Worm (Caenorhabditis elegans) whole organism, young adult: ENCODE results near the gene D1086.9.

Experiments
- B0019.2 ChIP-seq: fragments of 200-800 bp; sonication (Bioruptor generic); conservative IDR thresholded peaks from 2 replicates; pipeline ENCODE4 v1.3.6; 2022; ENCODE audit warnings: missing genetic modification reagents, missing genetic modification characterization, missing compliant biosample characterization
- B0035.1 ChIP-seq: sonication (generic microtip); optimal IDR thresholded peaks from 2 replicates; lab custom pipeline; 2016; ENCODE audit warnings: missing genetic modification characterization, mild to moderate bottlenecking, missing compliant biosample characterization, missing genotype, missing genetic modification reagents
- B0261.1 ChIP-seq: sonication (generic microtip); optimal IDR thresholded peaks from 2 replicates; lab custom pipeline; 2016; ENCODE audit warnings: mild to moderate bottlenecking, missing genetic modification characterization, moderate library complexity, missing compliant biosample characterization
- D2030.7 ChIP-seq: fragments of 200-800 bp; sonication (Bioruptor generic); IDR thresholded peaks from 2 replicates; pipeline ENCODE4 v1.3.6; 2022; ENCODE audit warnings: missing genetic modification reagents, missing genetic modification characterization, missing compliant biosample characterization
- F39B2.1 ChIP-seq: fragments of 200-800 bp; sonication (Bioruptor generic); IDR thresholded peaks from 2 replicates; pipeline ENCODE4 v1.3.6; 2022; ENCODE audit warnings: missing genetic modification reagents, missing genetic modification characterization, missing compliant biosample characterization
- F49E8.2 ChIP-seq: sonication (generic microtip); optimal IDR thresholded peaks from 3 replicates; lab custom pipeline; 2017; ENCODE audit warnings: missing genetic modification characterization, mild to moderate bottlenecking, missing compliant biosample characterization, antibody characterized with exemption, moderate library complexity; ENCODE audit not compliant: insufficient read depth
- F55B11.4 ChIP-seq: sonication (generic microtip); optimal IDR thresholded peaks from 2 replicates; lab custom pipeline; 2016; ENCODE audit warnings: missing compliant biosample characterization, missing genetic modification characterization, borderline replicate concordance; ENCODE audit not compliant: insufficient read depth
- F57C9.4 ChIP-seq: sonication (generic microtip); optimal IDR thresholded peaks from 2 replicates; lab custom pipeline; 2017; ENCODE audit warnings: mild to moderate bottlenecking, missing genetic modification characterization, missing compliant biosample characterization
- T07F8.4 ChIP-seq: sonication (generic microtip); optimal IDR thresholded peaks from 2 replicates; lab custom pipeline; 2016; ENCODE audit warnings: mild to moderate bottlenecking, missing genetic modification characterization, moderate library complexity, missing compliant biosample characterization
- aptf-2 ChIP-seq: fragments of 200-800 bp; sonication (Bioruptor generic); conservative IDR thresholded peaks from 2 replicates; pipeline ENCODE4 v1.3.6; 2022; ENCODE audit warnings: missing genetic modification reagents, missing genetic modification characterization, missing compliant biosample characterization
- attf-5 ChIP-seq: fragments of 200-800 bp; sonication (Bioruptor generic); optimal IDR thresholded peaks from 2 replicates; lab custom pipeline; 2018; ENCODE audit warnings: mild to moderate bottlenecking, missing genetic modification characterization, missing compliant biosample characterization
- attf-6 ChIP-seq: fragments of 200-800 bp; sonication (Bioruptor generic); IDR thresholded peaks from 2 replicates; pipeline ENCODE4 v1.3.6; 2022; ENCODE audit warnings: missing genetic modification reagents, missing genetic modification characterization, missing compliant biosample characterization
- bed-1 ChIP-seq: fragments of 200-800 bp; sonication (Bioruptor generic); IDR thresholded peaks from 2 replicates; pipeline ENCODE4 v1.3.6; 2022; ENCODE audit warnings: missing genetic modification reagents, missing genetic modification characterization, missing compliant biosample characterization
- cebp-1 ChIP-seq, 2 experiments: fragments of 200-800 bp in 1 of 2; sonication (Bioruptor generic) in 1 of 2; sonication (generic microtip) in 1 of 2; IDR thresholded peaks in 1 of 2; optimal IDR thresholded peaks in 1 of 2; 2 replicates each; pipeline versions ENCODE4 v1.3.6 to Lab custom; 2017 to 2022; ENCODE audit warnings: missing compliant biosample characterization in 2 of 2, missing genetic modification characterization in 2 of 2, mild to moderate bottlenecking in 1 of 2, missing genetic modification reagents in 1 of 2, moderate library complexity in 1 of 2
- ceh-40 ChIP-seq: fragments of 200-800 bp; sonication (Bioruptor generic); IDR thresholded peaks from 2 replicates; pipeline ENCODE4 v1.3.6; 2022; ENCODE audit warnings: missing genetic modification characterization, missing compliant biosample characterization
- egl-18 ChIP-seq: fragments of 200-800 bp; sonication (Bioruptor generic); IDR thresholded peaks from 2 replicates; pipeline ENCODE4 v1.3.6; 2022; ENCODE audit warnings: missing genetic modification reagents, missing genetic modification characterization, missing compliant biosample characterization
- fkh-3 ChIP-seq: sonication (generic microtip); optimal IDR thresholded peaks from 2 replicates; lab custom pipeline; 2016; ENCODE audit warnings: mild to moderate bottlenecking, missing genetic modification characterization, missing compliant biosample characterization
- him-1 ChIP-seq: sonication (generic microtip); optimal IDR thresholded peaks from 2 replicates; lab custom pipeline; 2016; ENCODE audit warnings: missing genotype, missing genetic modification reagents, missing genetic modification characterization, missing compliant biosample characterization
- hlh-12 ChIP-seq: sonication (generic microtip); optimal IDR thresholded peaks from 2 replicates; lab custom pipeline; 2016; ENCODE audit warnings: missing genetic modification characterization, missing compliant biosample characterization
- hmg-1.2 ChIP-seq: fragments of 200-800 bp; sonication (Bioruptor generic); IDR thresholded peaks from 2 replicates; pipeline ENCODE4 v1.3.6; 2022; ENCODE audit warnings: missing genetic modification reagents, missing genetic modification characterization, missing compliant biosample characterization
- hsf-1 ChIP-seq: fragments of 200-800 bp; sonication (Bioruptor generic); IDR thresholded peaks from 2 replicates; pipeline ENCODE4 v1.3.6; 2022; ENCODE audit warnings: missing genetic modification reagents, missing genetic modification characterization, missing compliant biosample characterization
- let-607 ChIP-seq, 2 experiments: fragments of 200-800 bp in 1 of 2; sonication (Bioruptor generic) in 1 of 2; sonication (generic microtip) in 1 of 2; optimal IDR thresholded peaks; 2 replicates each; lab custom pipeline; 2016 to 2018; ENCODE audit warnings: mild to moderate bottlenecking in 2 of 2, missing compliant biosample characterization in 2 of 2, missing genetic modification characterization in 2 of 2, moderate library complexity in 2 of 2, missing genotype in 1 of 2
- lin-35 ChIP-seq, 3 experiments: fragments of 150-350 bp in 2 of 3; sonication (generic microtip) in 1 of 3; optimal IDR thresholded peaks; 2 replicates each; lab custom pipeline; 2014 to 2018; ENCODE audit warnings: missing biosample characterization in 3 of 3, missing genetic modification characterization in 3 of 3, missing genetic modification reagents in 3 of 3
- lir-1 ChIP-seq: fragments of 200-800 bp; sonication (Bioruptor generic); conservative IDR thresholded peaks from 2 replicates; pipeline ENCODE4 v1.3.6; 2022; ENCODE audit warnings: missing genetic modification reagents, missing genetic modification characterization, missing compliant biosample characterization
- lsl-1 ChIP-seq: fragments of 200-800 bp; sonication (Bioruptor generic); optimal IDR thresholded peaks from 2 replicates; lab custom pipeline; 2018; ENCODE audit warnings: mild to moderate bottlenecking, missing genetic modification characterization, moderate library complexity, missing compliant biosample characterization
- lsy-27 ChIP-seq: sonication (generic microtip); optimal IDR thresholded peaks from 2 replicates; lab custom pipeline; 2017; ENCODE audit warnings: missing genetic modification characterization, mild to moderate bottlenecking, missing compliant biosample characterization, antibody characterized with exemption, missing genotype, borderline replicate concordance; ENCODE audit not compliant: insufficient read depth
- madf-10 ChIP-seq: sonication (generic microtip); optimal IDR thresholded peaks from 2 replicates; lab custom pipeline; 2016; ENCODE audit warnings: mild to moderate bottlenecking, missing genetic modification characterization, missing compliant biosample characterization
- madf-6 ChIP-seq: fragments of 200-800 bp; sonication (Bioruptor generic); IDR thresholded peaks from 2 replicates; pipeline ENCODE4 v1.3.6; 2022; ENCODE audit warnings: missing genetic modification reagents, missing genetic modification characterization, missing compliant biosample characterization
- madf-8 ChIP-seq: fragments of 200-800 bp; sonication (Bioruptor generic); conservative IDR thresholded peaks from 2 replicates; pipeline ENCODE4 v1.3.6; 2022; ENCODE audit warnings: missing genetic modification reagents, missing genetic modification characterization, missing compliant biosample characterization
- nfya-2 ChIP-seq: fragments of 200-800 bp; sonication (Bioruptor generic); IDR thresholded peaks from 2 replicates; pipeline ENCODE4 v1.3.6; 2022; ENCODE audit warnings: missing genetic modification reagents, missing genetic modification characterization, missing compliant biosample characterization
- nhr-120 ChIP-seq: fragments of 200-800 bp; sonication (Bioruptor generic); IDR thresholded peaks from 2 replicates; pipeline ENCODE4 v1.3.6; 2022; ENCODE audit warnings: missing genetic modification characterization, missing compliant biosample characterization
- nhr-179 ChIP-seq: sonication (generic microtip); optimal IDR thresholded peaks from 2 replicates; lab custom pipeline; 2016; ENCODE audit warnings: mild to moderate bottlenecking, missing genetic modification characterization, missing compliant biosample characterization
- nhr-80 ChIP-seq: sonication (generic microtip); optimal IDR thresholded peaks from 2 replicates; lab custom pipeline; 2016; ENCODE audit warnings: missing genetic modification characterization, missing compliant biosample characterization
- rec-8 ChIP-seq, 2 experiments: sonication (generic microtip); optimal IDR thresholded peaks; 2 replicates each; lab custom pipeline; 2016; ENCODE audit warnings: mild to moderate bottlenecking in 2 of 2, missing genetic modification characterization in 2 of 2, missing genetic modification reagents in 2 of 2, missing genotype in 2 of 2, missing biosample characterization in 1 of 2, missing compliant biosample characterization in 1 of 2, moderate library complexity in 1 of 2
- rpc-1 ChIP-seq, 2 experiments: fragments of 150-350 bp in 1 of 2; sonication (generic microtip) in 1 of 2; optimal IDR thresholded peaks; 2 replicates each; lab custom pipeline; 2014 to 2018; ENCODE audit warnings: missing biosample characterization in 1 of 2, missing genetic modification characterization in 1 of 2, missing genetic modification reagents in 1 of 2, missing genotype in 1 of 2
- sdz-38 ChIP-seq: sonication (generic microtip); optimal IDR thresholded peaks from 2 replicates; lab custom pipeline; 2016; ENCODE audit warnings: missing genotype, missing genetic modification characterization, missing compliant biosample characterization
- snpc-3.4 ChIP-seq: sonication (generic microtip); optimal IDR thresholded peaks from 2 replicates; lab custom pipeline; 2017; ENCODE audit warnings: missing genetic modification characterization, mild to moderate bottlenecking, missing compliant biosample characterization, antibody characterized with exemption, moderate library complexity, missing genotype, missing genetic modification reagents
- somi-1 ChIP-seq: fragments of 200-800 bp; sonication (Bioruptor generic); optimal IDR thresholded peaks from 2 replicates; lab custom pipeline; 2018; ENCODE audit warnings: mild to moderate bottlenecking, missing genetic modification characterization, missing compliant biosample characterization
- sptf-2 ChIP-seq: fragments of 200-800 bp; sonication (Bioruptor generic); optimal IDR thresholded peaks from 2 replicates; lab custom pipeline; 2018; ENCODE audit warnings: mild to moderate bottlenecking, missing genetic modification characterization, missing compliant biosample characterization
- zim-3 ChIP-seq: sonication (generic microtip); optimal IDR thresholded peaks from 2 replicates; lab custom pipeline; 2017; ENCODE audit warnings: mild to moderate bottlenecking, missing genetic modification characterization, moderate library complexity, missing compliant biosample characterization
- ztf-18 ChIP-seq: sonication (generic microtip); optimal IDR thresholded peaks from 2 replicates; lab custom pipeline; 2016; ENCODE audit warnings: missing genotype, mild to moderate bottlenecking, missing genetic modification characterization, missing compliant biosample characterization
- ztf-25 ChIP-seq: fragments of 200-800 bp; sonication (Bioruptor generic); IDR thresholded peaks from 2 replicates; pipeline ENCODE4 v1.3.6; 2022; ENCODE audit warnings: missing genetic modification reagents, missing genetic modification characterization, missing compliant biosample characterization
- ztf-3 ChIP-seq: fragments of 200-800 bp; sonication (Bioruptor generic); optimal IDR thresholded peaks from 2 replicates; lab custom pipeline; 2018; ENCODE audit warnings: mild to moderate bottlenecking, missing genetic modification characterization, missing compliant biosample characterization
- ztf-6 ChIP-seq: fragments of 200-800 bp; sonication (Bioruptor generic); IDR thresholded peaks from 2 replicates; pipeline ENCODE4 v1.3.6; 2022; ENCODE audit warnings: missing genetic modification reagents, missing genetic modification characterization, missing compliant biosample characterization

D1086.9 gene

ce11 chrV:14090309-14090967 lies 13.6 kb upstream of the D1086.9 start, which contains the start of the genes D1086.5 and him-5 (continued):
- TF ChIP-seq egl-18 (GFP tag; lab: Robert Waterston, UW) (no peak), lsy-27 (tag; lab: Kevin White, UChicago) (no peak), rec-8 (tag; optimal IDR thresholded peaks at IDR 0.05; lab: Kevin White, UChicago) (no peak), lin-35 (GFP tag; optimal IDR thresholded peaks at IDR 0.05; lab: Kevin White, UChicago) (no peak), T07F8.4 (tag; lab: Kevin White, UChicago) (no peak), lsl-1 (GFP tag; lab: Kevin White, UChicago) (peak; percentile 89), madf-8 (GFP tag; lab: Robert Waterston, UW) (peak; percentile 88), let-607 (tag; optimal IDR thresholded peaks at IDR 0.05; lab: Kevin White, UChicago) (no peak), fkh-3 (no peak), madf-6 (GFP tag; lab: Robert Waterston, UW) (peak; percentile 86), nhr-120 (no peak), F57C9.4 (tag; lab: Kevin White, UChicago) (no peak)

ce11 chrV:14092403-14092802 lies 11.7 kb upstream of the D1086.9 start, which contains the start of gene D1086.3:
Gene D1086.3 (plus strand): TSS chrV:14092792.
- no peak for TF ChIP-seq hsf-1 (GFP tag; lab: Robert Waterston, UW)
- no peak for TF ChIP-seq sptf-2 (GFP tag; lab: Kevin White, UChicago)
- TF ChIP-seq nhr-80 (tag; lab: Kevin White, UChicago), result no peak
- no peak for TF ChIP-seq T07F8.4 (tag; lab: Kevin White, UChicago)
- peak; percentile 97 for TF ChIP-seq him-1 (tag; lab: Kevin White, UChicago)
- no peak for TF ChIP-seq cebp-1 (GFP tag; IDR thresholded peaks at IDR 0.05; lab: Robert Waterston, UW)
- no peak for TF ChIP-seq cebp-1 (tag; optimal IDR thresholded peaks at IDR 0.05; lab: Kevin White, UChicago)
- no peak for TF ChIP-seq nfya-2 (GFP tag; lab: Robert Waterston, UW)
- no peak for TF ChIP-seq rpc-1 (optimal IDR thresholded peaks at IDR 0.05; lab: Kevin White, UChicago)
- no peak for TF ChIP-seq rpc-1 (tag; optimal IDR thresholded peaks at IDR 0.05; lab: Kevin White, UChicago)
- TF ChIP-seq ztf-6, result no peak
- TF ChIP-seq F39B2.1 (GFP tag; lab: Robert Waterston, UW), result no peak
- peak; percentile 93 for TF ChIP-seq attf-6 (GFP tag; lab: Robert Waterston, UW)
- TF ChIP-seq zim-3, result no peak
- TF ChIP-seq ceh-40 (GFP tag; lab: Robert Waterston, UW), result no peak
- no peak for TF ChIP-seq B0019.2 (GFP tag; lab: Robert Waterston, UW)
- no peak for TF ChIP-seq lir-1 (GFP tag; lab: Robert Waterston, UW)
- 0 out of 2 replicates have a peak, but pooled peaks have one; percentile 58 for TF ChIP-seq ztf-25 (GFP tag; lab: Robert Waterston, UW)
- TF ChIP-seq F55B11.4 (tag; lab: Kevin White, UChicago), result no peak
- TF ChIP-seq let-607 (tag; optimal IDR thresholded peaks at IDR 0.05; lab: Kevin White, UChicago), result no peak
- TF ChIP-seq sdz-38 (tag; lab: Kevin White, UChicago), result no peak
- no peak for TF ChIP-seq ztf-3
- TF ChIP-seq bed-1 (GFP tag; lab: Robert Waterston, UW), result no peak
- TF ChIP-seq ztf-18, result peak; percentile 35
- no peak for TF ChIP-seq aptf-2 (GFP tag; lab: Robert Waterston, UW)
- no peak for TF ChIP-seq madf-10 (tag; lab: Kevin White, UChicago)
- TF ChIP-seq hlh-12 (tag; lab: Kevin White, UChicago), result no peak
- TF ChIP-seq D2030.7 (GFP tag; lab: Robert Waterston, UW), result peak; percentile 84
- no peak for TF ChIP-seq B0035.1 (tag; lab: Kevin White, UChicago)
- peak; percentile 5 for TF ChIP-seq B0261.1
- no peak for TF ChIP-seq nhr-179 (tag; lab: Kevin White, UChicago)
- no peak for TF ChIP-seq somi-1 (GFP tag; lab: Kevin White, UChicago)
- peak; percentile 97 for TF ChIP-seq hmg-1.2 (GFP tag; lab: Robert Waterston, UW)
- peak; percentile 98 for TF ChIP-seq snpc-3.4 (tag; lab: Kevin White, UChicago)
- peak; percentile 76 for TF ChIP-seq F49E8.2 (tag; lab: Kevin White, UChicago)
- no peak for TF ChIP-seq attf-5 (GFP tag; lab: Kevin White, UChicago)
